Fruit fly (Drosophila melanogaster): ENCODE measurements around the gene CG14454.

- TF ChIP-seq EcR (GFP tag; optimal IDR thresholded peaks at IDR 0.05) = no peak
- no peak for TF ChIP-seq CG8478 (optimal IDR thresholded peaks at IDR 0.05)
- TF ChIP-seq usp (GFP tag; optimal IDR thresholded peaks at IDR 0.05) = no peak
- TF ChIP-seq pan (optimal IDR thresholded peaks at IDR 0.05) = no peak
- TF ChIP-seq psq (optimal IDR thresholded peaks at IDR 0.05) = no peak
- no peak for TF ChIP-seq Dll (optimal IDR thresholded peaks at IDR 0.05)
These were observed 41.3 kb upstream of the CG14454 start for dm6 chr3L:22733607-22734006.

Measured in whole organism.